Worm (Caenorhabditis elegans) whole organism, young adult: ENCODE results near the gene Y57G11C.1131.

Experiments used
- B0019.2 ChIP-seq: fragments of 200-800 bp; sonication (Bioruptor generic); conservative IDR thresholded peaks from 2 replicates; pipeline ENCODE4 v1.3.6; 2022; ENCODE audit warnings: missing genetic modification reagents, missing genetic modification characterization, missing compliant biosample characterization
- B0035.1 ChIP-seq: sonication (generic microtip); optimal IDR thresholded peaks from 2 replicates; lab custom pipeline; 2016; ENCODE audit warnings: missing genetic modification characterization, mild to moderate bottlenecking, missing compliant biosample characterization, missing genotype, missing genetic modification reagents
- D2030.7 ChIP-seq: fragments of 200-800 bp; sonication (Bioruptor generic); IDR thresholded peaks from 2 replicates; pipeline ENCODE4 v1.3.6; 2022; ENCODE audit warnings: missing genetic modification reagents, missing genetic modification characterization, missing compliant biosample characterization
- F23B12.7 ChIP-seq: sonication (generic microtip); optimal IDR thresholded peaks from 2 replicates; lab custom pipeline; 2017; ENCODE audit warnings: missing genetic modification characterization, mild to moderate bottlenecking, missing compliant biosample characterization, antibody characterized with exemption, moderate library complexity; ENCODE audit not compliant: insufficient read depth
- F49E8.2 ChIP-seq: sonication (generic microtip); optimal IDR thresholded peaks from 3 replicates; lab custom pipeline; 2017; ENCODE audit warnings: missing genetic modification characterization, mild to moderate bottlenecking, missing compliant biosample characterization, antibody characterized with exemption, moderate library complexity; ENCODE audit not compliant: insufficient read depth
- K11D2.4 ChIP-seq: fragments of 200-800 bp; sonication (Bioruptor generic); IDR thresholded peaks from 2 replicates; pipeline ENCODE4 v1.3.6; 2022; ENCODE audit warnings: missing genetic modification reagents, missing genetic modification characterization, missing compliant biosample characterization
- Y53F4B.3 ChIP-seq: fragments of 200-800 bp; sonication (Bioruptor generic); IDR thresholded peaks from 2 replicates; pipeline ENCODE4 v1.3.6; 2022; ENCODE audit warnings: missing genetic modification reagents, missing genetic modification characterization, missing compliant biosample characterization
- Y56A3A.18 ChIP-seq: fragments of 200-800 bp; sonication (Bioruptor generic); IDR thresholded peaks from 2 replicates; pipeline ENCODE4 v1.3.6; 2022; ENCODE audit warnings: missing genetic modification reagents, missing genetic modification characterization, missing compliant biosample characterization
- akir-1 ChIP-seq: fragments of 200-800 bp; sonication (Bioruptor generic); optimal IDR thresholded peaks from 2 replicates; lab custom pipeline; 2018; ENCODE audit warnings: mild to moderate bottlenecking, missing genetic modification characterization, moderate library complexity, missing compliant biosample characterization
- ama-1 ChIP-seq, 3 experiments: fragments of 150-350 bp in 1 of 3; sonication (generic microtip) in 2 of 3; optimal IDR thresholded peaks; 2 replicates each; lab custom pipeline; 2014 to 2018; ENCODE audit warnings: missing biosample characterization in 2 of 3, missing genetic modification characterization in 2 of 3, missing genetic modification reagents in 2 of 3
- aptf-3 ChIP-seq: fragments of 200-800 bp; sonication (Bioruptor generic); IDR thresholded peaks from 2 replicates; pipeline ENCODE4 v1.3.6; 2022; ENCODE audit warnings: missing genetic modification characterization, missing compliant biosample characterization
- atf-7 ChIP-seq: sonication (generic microtip); optimal IDR thresholded peaks from 2 replicates; lab custom pipeline; 2017; ENCODE audit warnings: mild to moderate bottlenecking, missing genetic modification characterization, missing compliant biosample characterization
- attf-6 ChIP-seq: fragments of 200-800 bp; sonication (Bioruptor generic); IDR thresholded peaks from 2 replicates; pipeline ENCODE4 v1.3.6; 2022; ENCODE audit warnings: missing genetic modification reagents, missing genetic modification characterization, missing compliant biosample characterization
- ccch-3 ChIP-seq: fragments of 200-800 bp; sonication (Bioruptor generic); optimal IDR thresholded peaks from 2 replicates; lab custom pipeline; 2018; ENCODE audit warnings: mild to moderate bottlenecking, missing genetic modification characterization, missing compliant biosample characterization
- ceh-100 ChIP-seq: fragments of 200-800 bp; sonication (Bioruptor generic); IDR thresholded peaks from 2 replicates; pipeline ENCODE4 v1.3.6; 2022; ENCODE audit warnings: missing genetic modification reagents, missing genetic modification characterization, missing compliant biosample characterization
- dox-1 ChIP-seq: fragments of 200-800 bp; sonication (Bioruptor generic); IDR thresholded peaks from 2 replicates; pipeline ENCODE4 v1.3.6; 2022; ENCODE audit warnings: missing genetic modification reagents, missing genetic modification characterization, missing compliant biosample characterization
- efl-1 ChIP-seq: fragments of 150-350 bp; optimal IDR thresholded peaks from 2 replicates; lab custom pipeline; 2014; ENCODE audit warnings: missing biosample characterization, missing genetic modification reagents, missing genetic modification characterization
- egl-18 ChIP-seq: fragments of 200-800 bp; sonication (Bioruptor generic); IDR thresholded peaks from 2 replicates; pipeline ENCODE4 v1.3.6; 2022; ENCODE audit warnings: missing genetic modification reagents, missing genetic modification characterization, missing compliant biosample characterization
- egl-44 ChIP-seq: fragments of 200-800 bp; sonication (Bioruptor generic); IDR thresholded peaks from 2 replicates; pipeline ENCODE4 v1.3.6; 2022; ENCODE audit warnings: missing genetic modification reagents, missing genetic modification characterization, missing compliant biosample characterization
- him-1 ChIP-seq: sonication (generic microtip); optimal IDR thresholded peaks from 2 replicates; lab custom pipeline; 2016; ENCODE audit warnings: missing genotype, missing genetic modification reagents, missing genetic modification characterization, missing compliant biosample characterization
- hlh-12 ChIP-seq: sonication (generic microtip); optimal IDR thresholded peaks from 2 replicates; lab custom pipeline; 2016; ENCODE audit warnings: missing genetic modification characterization, missing compliant biosample characterization
- hmg-1.2 ChIP-seq: fragments of 200-800 bp; sonication (Bioruptor generic); IDR thresholded peaks from 2 replicates; pipeline ENCODE4 v1.3.6; 2022; ENCODE audit warnings: missing genetic modification reagents, missing genetic modification characterization, missing compliant biosample characterization
- hsf-1 ChIP-seq: fragments of 200-800 bp; sonication (Bioruptor generic); IDR thresholded peaks from 2 replicates; pipeline ENCODE4 v1.3.6; 2022; ENCODE audit warnings: missing genetic modification reagents, missing genetic modification characterization, missing compliant biosample characterization
- let-526 ChIP-seq: fragments of 200-800 bp; sonication (Bioruptor generic); IDR thresholded peaks from 2 replicates; pipeline ENCODE4 v1.3.6; 2022; ENCODE audit warnings: missing genetic modification reagents, missing genetic modification characterization, missing compliant biosample characterization
- lin-26 ChIP-seq: fragments of 200-800 bp; sonication (Bioruptor generic); IDR thresholded peaks from 2 replicates; pipeline ENCODE4 v1.3.6; 2022; ENCODE audit warnings: missing genetic modification reagents, missing genetic modification characterization, missing compliant biosample characterization
- lir-1 ChIP-seq: fragments of 200-800 bp; sonication (Bioruptor generic); conservative IDR thresholded peaks from 2 replicates; pipeline ENCODE4 v1.3.6; 2022; ENCODE audit warnings: missing genetic modification reagents, missing genetic modification characterization, missing compliant biosample characterization
- lsy-27 ChIP-seq: sonication (generic microtip); optimal IDR thresholded peaks from 2 replicates; lab custom pipeline; 2017; ENCODE audit warnings: missing genetic modification characterization, mild to moderate bottlenecking, missing compliant biosample characterization, antibody characterized with exemption, missing genotype, borderline replicate concordance; ENCODE audit not compliant: insufficient read depth
- madf-10 ChIP-seq: sonication (generic microtip); optimal IDR thresholded peaks from 2 replicates; lab custom pipeline; 2016; ENCODE audit warnings: mild to moderate bottlenecking, missing genetic modification characterization, missing compliant biosample characterization
- mel-28 ChIP-seq: sonication (generic microtip); optimal IDR thresholded peaks from 2 replicates; lab custom pipeline; 2016; ENCODE audit warnings: borderline replicate concordance, mild to moderate bottlenecking, missing genetic modification characterization, missing compliant biosample characterization
- mes-4 ChIP-seq: sonication (generic microtip); optimal IDR thresholded peaks from 2 replicates; lab custom pipeline; 2016; ENCODE audit warnings: missing genotype, missing genetic modification characterization, missing compliant biosample characterization
- nfya-1 ChIP-seq: sonication (generic microtip); optimal IDR thresholded peaks from 2 replicates; lab custom pipeline; 2017; ENCODE audit warnings: antibody characterized with exemption, missing compliant biosample characterization, missing genetic modification characterization, borderline replicate concordance; ENCODE audit not compliant: insufficient read depth
- nfyb-1 ChIP-seq: fragments of 200-800 bp; sonication (Bioruptor generic); IDR thresholded peaks from 2 replicates; pipeline ENCODE4 v1.3.6; 2022; ENCODE audit warnings: missing genetic modification reagents, missing genetic modification characterization, missing compliant biosample characterization
- nhr-27 ChIP-seq: fragments of 200-800 bp; sonication (Bioruptor generic); optimal IDR thresholded peaks from 2 replicates; lab custom pipeline; 2018; ENCODE audit warnings: mild to moderate bottlenecking, missing genetic modification characterization, moderate library complexity, missing compliant biosample characterization
- pha-4 ChIP-seq: fragments of 150-350 bp; sonication (generic microtip); optimal IDR thresholded peaks from 2 replicates; lab custom pipeline; 2014; ENCODE audit warnings: missing biosample characterization, missing genetic modification reagents, missing genetic modification characterization
- sea-2 ChIP-seq: fragments of 200-800 bp; sonication (Bioruptor generic); IDR thresholded peaks from 2 replicates; pipeline ENCODE4 v1.3.6; 2022; ENCODE audit warnings: missing genetic modification characterization, missing compliant biosample characterization
- snpc-1.1 ChIP-seq: sonication (generic microtip); optimal IDR thresholded peaks from 2 replicates; lab custom pipeline; 2017; ENCODE audit warnings: missing genetic modification characterization, mild to moderate bottlenecking, missing compliant biosample characterization, antibody characterized with exemption, moderate library complexity, missing genotype, missing genetic modification reagents; ENCODE audit not compliant: insufficient read depth
- snpc-1.3 ChIP-seq: sonication (generic microtip); optimal IDR thresholded peaks from 2 replicates; lab custom pipeline; 2017; ENCODE audit warnings: missing genetic modification characterization, mild to moderate bottlenecking, missing compliant biosample characterization, antibody characterized with exemption, moderate library complexity, missing genotype, missing genetic modification reagents; ENCODE audit not compliant: insufficient read depth
- snpc-3.4 ChIP-seq: sonication (generic microtip); optimal IDR thresholded peaks from 2 replicates; lab custom pipeline; 2017; ENCODE audit warnings: missing genetic modification characterization, mild to moderate bottlenecking, missing compliant biosample characterization, antibody characterized with exemption, moderate library complexity, missing genotype, missing genetic modification reagents
- snpc-4 ChIP-seq, 5 experiments: fragments of 150-350 bp in 1 of 5; sonication (generic microtip) in 4 of 5; optimal IDR thresholded peaks; 2 replicates each; lab custom pipeline; 2014 to 2018; ENCODE audit warnings: missing genetic modification characterization in 5 of 5, missing biosample characterization in 3 of 5, antibody characterized with exemption in 2 of 5, mild to moderate bottlenecking in 2 of 5, missing compliant biosample characterization in 2 of 5, missing genotype in 2 of 5, moderate library complexity in 2 of 5, missing genetic modification reagents in 1 of 5
- sptf-2 ChIP-seq: fragments of 200-800 bp; sonication (Bioruptor generic); optimal IDR thresholded peaks from 2 replicates; lab custom pipeline; 2018; ENCODE audit warnings: mild to moderate bottlenecking, missing genetic modification characterization, missing compliant biosample characterization
- zfh-2 ChIP-seq: fragments of 200-800 bp; sonication (Bioruptor generic); conservative IDR thresholded peaks from 2 replicates; pipeline ENCODE4 v1.3.6; 2022; ENCODE audit warnings: missing genetic modification reagents, missing genetic modification characterization, missing compliant biosample characterization
- zim-3 ChIP-seq: sonication (generic microtip); optimal IDR thresholded peaks from 2 replicates; lab custom pipeline; 2017; ENCODE audit warnings: mild to moderate bottlenecking, missing genetic modification characterization, moderate library complexity, missing compliant biosample characterization
- ztf-18 ChIP-seq: sonication (generic microtip); optimal IDR thresholded peaks from 2 replicates; lab custom pipeline; 2016; ENCODE audit warnings: missing genotype, mild to moderate bottlenecking, missing genetic modification characterization, missing compliant biosample characterization
- ztf-22 ChIP-seq: fragments of 200-800 bp; sonication (Bioruptor generic); optimal IDR thresholded peaks from 2 replicates; lab custom pipeline; 2018; ENCODE audit warnings: mild to moderate bottlenecking, missing genetic modification characterization, moderate library complexity, missing compliant biosample characterization
- ztf-26 ChIP-seq: sonication (generic microtip); optimal IDR thresholded peaks from 2 replicates; lab custom pipeline; 2017; ENCODE audit warnings: missing genetic modification characterization, missing compliant biosample characterization

The Y57G11C.1131 gene

DNA sequence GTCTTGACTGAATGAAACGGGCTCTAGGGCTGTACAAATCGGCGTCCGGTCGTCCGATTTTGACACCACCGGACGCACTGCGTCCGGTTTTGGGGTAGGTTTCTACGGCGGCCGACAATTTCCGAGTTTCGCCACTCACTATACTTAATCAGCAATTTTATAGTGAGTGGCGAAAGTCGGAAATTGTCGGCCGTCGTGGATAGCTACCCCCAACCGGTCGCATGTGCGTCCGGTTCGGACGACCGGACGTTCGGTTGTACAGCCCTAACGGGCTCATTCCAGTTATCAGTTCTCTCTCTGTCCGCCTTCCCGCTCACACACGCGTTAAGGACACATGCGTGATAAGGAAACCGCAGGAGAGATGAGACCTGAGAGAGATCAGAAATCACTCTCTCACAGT, at the start of gene Y57G11C.1131:
Y57G11C.1131 (plus strand) TSS at position 333 of the 400 bp plus-strand sequence.
- no peak for TF ChIP-seq akir-1 (GFP tag; lab: Kevin White, UChicago)
- TF ChIP-seq attf-6 = peak; percentile 89
- no peak for TF ChIP-seq hlh-12 (tag; lab: Kevin White, UChicago)
- peak; percentile 73 for TF ChIP-seq snpc-1.1 (tag; lab: Kevin White, UChicago)
- TF ChIP-seq D2030.7 = 0 out of 2 replicates have a peak, but pooled peaks have one; percentile 14
- no peak for TF ChIP-seq K11D2.4
- TF ChIP-seq snpc-4 (GFP tag; optimal IDR thresholded peaks at IDR 0.05; lab: Kevin White, UChicago) = peak; percentile 84
- TF ChIP-seq snpc-4 (tag; optimal IDR thresholded peaks at IDR 0.05; lab: Kevin White, UChicago) = peak; percentile 48 to 97 (median 90)
- TF ChIP-seq F23B12.7 = no peak
- no peak for TF ChIP-seq mes-4 (tag; lab: Kevin White, UChicago)
- no peak for TF ChIP-seq zim-3 (tag; lab: Kevin White, UChicago)
- TF ChIP-seq snpc-1.3 (tag; lab: Kevin White, UChicago) = no peak
- no peak for TF ChIP-seq aptf-3
- no peak for TF ChIP-seq egl-44
- peak; percentile 57 for TF ChIP-seq hmg-1.2 (GFP tag; lab: Robert Waterston, UW)

DNA sequence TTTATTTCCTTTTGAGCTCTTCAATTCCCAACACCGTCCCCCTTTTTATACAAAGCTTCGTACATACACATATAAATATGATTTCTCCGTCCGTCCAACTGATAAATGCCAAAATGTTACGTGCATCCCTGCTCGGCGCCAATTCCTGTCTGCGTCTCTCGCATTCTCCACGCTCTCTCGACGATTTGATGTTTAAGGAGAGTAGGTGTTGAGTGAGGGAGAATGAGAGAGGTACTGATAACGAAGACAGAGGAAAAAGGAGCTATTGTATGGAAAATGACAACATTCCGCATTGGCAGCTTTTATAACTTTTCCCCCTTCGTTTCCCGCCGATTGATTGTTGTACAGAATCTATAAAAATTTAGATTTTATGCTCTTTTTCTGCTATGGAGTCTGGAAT, 49.0 kb upstream of the Y57G11C.1131 start:
- TF ChIP-seq ztf-22 (peak; percentile 59), lin-26 (GFP tag; lab: Robert Waterston, UW) (no peak), efl-1 (GFP tag; lab: Kevin White, UChicago) (no peak), egl-18 (no peak), ama-1 (optimal IDR thresholded peaks at IDR 0.05; lab: Kevin White, UChicago) (no peak), ama-1 (GFP tag; optimal IDR thresholded peaks at IDR 0.05; lab: Kevin White, UChicago) (no peak), pha-4 (no peak), hmg-1.2 (GFP tag; lab: Robert Waterston, UW) (peak; percentile 82), him-1 (tag; lab: Kevin White, UChicago) (no peak), aptf-3 (no peak), Y56A3A.18 (no peak), lir-1 (no peak), sea-2 (GFP tag; lab: Robert Waterston, UW) (no peak), B0035.1 (tag; lab: Kevin White, UChicago) (no peak), zfh-2 (GFP tag; lab: Robert Waterston, UW) (no peak), nhr-27 (tag; lab: Kevin White, UChicago) (no peak), nfyb-1 (GFP tag; lab: Robert Waterston, UW) (no peak), F49E8.2 (tag; lab: Kevin White, UChicago) (no peak), B0019.2 (GFP tag; lab: Robert Waterston, UW) (no peak), let-526 (GFP tag; lab: Robert Waterston, UW) (no peak), ztf-18 (tag; lab: Kevin White, UChicago) (no peak), lsy-27 (tag; lab: Kevin White, UChicago) (no peak), dox-1 (no peak), snpc-3.4 (tag; lab: Kevin White, UChicago) (no peak), egl-44 (peak; percentile 58; the same call in 1 of the 2 replicates), sptf-2 (no peak), nfya-1 (no peak), K11D2.4 (no peak), madf-10 (tag; lab: Kevin White, UChicago) (peak; percentile 11), ccch-3 (GFP tag; lab: Kevin White, UChicago) (no peak), ceh-100 (GFP tag; lab: Robert Waterston, UW) (no peak), mel-28 (no peak), Y53F4B.3 (GFP tag; lab: Robert Waterston, UW) (no peak), hsf-1 (GFP tag; lab: Robert Waterston, UW) (no peak), ztf-26 (tag; lab: Kevin White, UChicago) (no peak), atf-7 (peak; percentile 35)
